Worm (Caenorhabditis elegans): ENCODE data around the gene Y22D7AL.16.

- TF ChIP-seq ceh-19 (GFP tag; optimal IDR thresholded peaks at IDR 0.05) (no peak), ceh-48 (tag; optimal IDR thresholded peaks at IDR 0.05) (no peak), dve-1 (tag; optimal IDR thresholded peaks at IDR 0.05) (no peak), hlh-8 (tag; optimal IDR thresholded peaks at IDR 0.05) (no peak), hlh-15 (tag; optimal IDR thresholded peaks at IDR 0.05) (no peak)
These were observed 17.2 kb upstream of the Y22D7AL.16 start for ce11 chrIII:1682262-1682661.
